Fruit fly (Drosophila melanogaster): ENCODE data around the gene SP1029.
A peak's percentile ranks its signal among the peaks of the same experiment; 100 is the strongest.

Gene SP1029

dm6 chr3R:29219948-29220347 lies 30.3 kb downstream of the SP1029 start, which contains the start of gene eEF1gamma (continued):
- TF ChIP-seq vfl (GFP tag; optimal IDR thresholded peaks at IDR 0.05), result peak; percentile 86
- no peak for TF ChIP-seq fru (optimal IDR thresholded peaks at IDR 0.05)
- peak; percentile 91 for TF ChIP-seq da (GFP tag; optimal IDR thresholded peaks at IDR 0.05)
- TF ChIP-seq CG2889 (GFP tag; IDR thresholded peaks at IDR 0.05), result peak; percentile 80
- TF ChIP-seq CG14710 (tag; optimal IDR thresholded peaks at IDR 0.05), result peak; percentile 95
- TF ChIP-seq tap (tag; optimal IDR thresholded peaks at IDR 0.05), result peak; percentile 79
- TF ChIP-seq ERR (GFP tag; optimal IDR thresholded peaks at IDR 0.05), result peak; percentile 82
- peak; percentile 90 for TF ChIP-seq salm (tag; optimal IDR thresholded peaks at IDR 0.05)
- peak; percentile 96 for TF ChIP-seq Mad (GFP tag; optimal IDR thresholded peaks at IDR 0.05)
- TF ChIP-seq Gug (GFP tag; IDR thresholded peaks at IDR 0.05), result peak; percentile 77
- peak; percentile 100 for TF ChIP-seq Ets97D (GFP tag; optimal IDR thresholded peaks at IDR 0.05)
- TF ChIP-seq pzg (GFP tag; optimal IDR thresholded peaks at IDR 0.05), result peak; percentile 81
- TF ChIP-seq CG17186 (GFP tag; optimal IDR thresholded peaks at IDR 0.05), result peak; percentile 100
- no peak for TF ChIP-seq Lpt (GFP tag; optimal IDR thresholded peaks at IDR 0.05)
- peak; percentile 93 for TF ChIP-seq CG16863 (GFP tag; optimal IDR thresholded peaks at IDR 0.05)
- peak; percentile 93 for TF ChIP-seq CG10147 (GFP tag; optimal IDR thresholded peaks at IDR 0.05)
- TF ChIP-seq CG3726 (GFP tag; IDR thresholded peaks at IDR 0.05), result peak; percentile 87
- peak; percentile 80 for TF ChIP-seq CG3995 (GFP tag; optimal IDR thresholded peaks at IDR 0.05)
- TF ChIP-seq cad (GFP tag; optimal IDR thresholded peaks at IDR 0.05), result no peak
- TF ChIP-seq crol (GFP tag; IDR thresholded peaks at IDR 0.05), result peak; percentile 84
- TF ChIP-seq CG11696 (GFP tag; IDR thresholded peaks at IDR 0.05), result peak; percentile 83
- TF ChIP-seq B-H2 (GFP tag; optimal IDR thresholded peaks at IDR 0.05), result peak; percentile 96
- peak; percentile 71 for TF ChIP-seq CG7745 (tag; optimal IDR thresholded peaks at IDR 0.05)
- peak; percentile 76 for TF ChIP-seq CG9215 (GFP tag; IDR thresholded peaks at IDR 0.05)
- peak; percentile 92 for TF ChIP-seq Ada2b (GFP tag; IDR thresholded peaks at IDR 0.05)
- peak; percentile 53; the same call in 1 of the 3 replicates for TF ChIP-seq CG11093 (GFP tag; IDR thresholded peaks at IDR 0.05)
- TF ChIP-seq CG4282 (GFP tag; optimal IDR thresholded peaks at IDR 0.05), result peak; percentile 82
- TF ChIP-seq CG33557 (GFP tag; optimal IDR thresholded peaks at IDR 0.05), result peak; percentile 95
- TF ChIP-seq odd (GFP tag; optimal IDR thresholded peaks at IDR 0.05), result peak; percentile 97
- peak; percentile 79 for TF ChIP-seq jing (GFP tag; optimal IDR thresholded peaks at IDR 0.05)
- TF ChIP-seq CG32772 (GFP tag; IDR thresholded peaks at IDR 0.05), result peak; percentile 89
- TF ChIP-seq peb (GFP tag; IDR thresholded peaks at IDR 0.05), result peak; percentile 89
- TF ChIP-seq wdn (GFP tag; IDR thresholded peaks at IDR 0.05), result peak; percentile 89
- TF ChIP-seq Scr (GFP tag; IDR thresholded peaks at IDR 0.05; ENCODE audit: partially characterized antibody), result peak; percentile 94
- peak; percentile 99 for TF ChIP-seq ci (GFP tag; IDR thresholded peaks at IDR 0.05)
- TF ChIP-seq maf-S (GFP tag; optimal IDR thresholded peaks at IDR 0.05), result peak; percentile 93
- peak; percentile 91 for TF ChIP-seq al (GFP tag; IDR thresholded peaks at IDR 0.05)
- peak; percentile 81 for TF ChIP-seq CG7786 (GFP tag; optimal IDR thresholded peaks at IDR 0.05)
- TF ChIP-seq Awh (GFP tag; IDR thresholded peaks at IDR 0.05), result peak; percentile 96
- TF ChIP-seq aop (GFP tag; IDR thresholded peaks at IDR 0.05), result no peak
- peak; percentile 77 for TF ChIP-seq Kr (GFP tag; optimal IDR thresholded peaks at IDR 0.05)
- peak; percentile 99 for TF ChIP-seq caup (GFP tag; optimal IDR thresholded peaks at IDR 0.05; ENCODE audit: severe bottlenecking)
- peak; percentile 70 for TF ChIP-seq Drgx (GFP tag; IDR thresholded peaks at IDR 0.05)
- peak; percentile 92 for TF ChIP-seq org-1 (GFP tag; optimal IDR thresholded peaks at IDR 0.05)
- peak; percentile 84 for TF ChIP-seq CG8765 (GFP tag; IDR thresholded peaks at IDR 0.05)
- peak; percentile 78 for TF ChIP-seq ssp (GFP tag; IDR thresholded peaks at IDR 0.05)
- TF ChIP-seq bbx (GFP tag; IDR thresholded peaks at IDR 0.05; ENCODE audit: partially characterized antibody), result peak; percentile 96
- peak; percentile 93 for TF ChIP-seq CG1529 (GFP tag; optimal IDR thresholded peaks at IDR 0.05)
- TF ChIP-seq CG6254 (GFP tag; optimal IDR thresholded peaks at IDR 0.05), result peak; percentile 92
- TF ChIP-seq gro (GFP tag; optimal IDR thresholded peaks at IDR 0.05), result peak; percentile 96
- peak; percentile 94 for TF ChIP-seq CG10267 (tag; optimal IDR thresholded peaks at IDR 0.05)
- TF ChIP-seq CG11085 (GFP tag; IDR thresholded peaks at IDR 0.05), result peak; percentile 95
- peak; percentile 93 for TF ChIP-seq CG17361 (GFP tag; IDR thresholded peaks at IDR 0.05)
